Fruit fly (Drosophila melanogaster): Measurements from ENCODE around the gene Rh7.

The Rh7 gene

dm6 chr3L:12119875-12120485 lies 55.3 kb downstream of the Rh7 start, which contains the start of gene CG11560 (continued):
- peak; percentile 42; the same call in 2 of the 3 replicates for TF ChIP-seq knrl (GFP tag; IDR thresholded peaks at IDR 0.05; ENCODE audit: partially characterized antibody)
- TF ChIP-seq en (GFP tag; optimal IDR thresholded peaks at IDR 0.05), result no peak
- TF ChIP-seq dati (GFP tag; IDR thresholded peaks at IDR 0.05), result no peak
- TF ChIP-seq Eip74EF (GFP tag; optimal IDR thresholded peaks at IDR 0.05), result no peak
- no peak for TF ChIP-seq CG4820 (GFP tag; optimal IDR thresholded peaks at IDR 0.05)
- no peak for TF ChIP-seq dan (GFP tag; IDR thresholded peaks at IDR 0.05)
- TF ChIP-seq CG34224 (GFP tag; IDR thresholded peaks at IDR 0.05; ENCODE audit: partially characterized antibody), result peak; percentile 67
- TF ChIP-seq tin (GFP tag; optimal IDR thresholded peaks at IDR 0.05), result no peak
- TF ChIP-seq btn (GFP tag; optimal IDR thresholded peaks at IDR 0.05), result no peak
- peak; percentile 71 for TF ChIP-seq hbn (GFP tag; IDR thresholded peaks at IDR 0.05; ENCODE audit: partially characterized antibody)
- TF ChIP-seq ara (GFP tag; IDR thresholded peaks at IDR 0.05), result no peak
- no peak for TF ChIP-seq ham (GFP tag; IDR thresholded peaks at IDR 0.05)
- TF ChIP-seq CG3847 (GFP tag; IDR thresholded peaks at IDR 0.05), result no peak
- TF ChIP-seq exex (tag; optimal IDR thresholded peaks at IDR 0.05), result no peak
- no peak for TF ChIP-seq CG10147 (GFP tag; optimal IDR thresholded peaks at IDR 0.05)
- TF ChIP-seq CG2116 (GFP tag; optimal IDR thresholded peaks at IDR 0.05), result peak; percentile 61
- TF ChIP-seq Hr78 (GFP tag; optimal IDR thresholded peaks at IDR 0.05), result no peak
- peak; percentile 31 for TF ChIP-seq trem (tag; optimal IDR thresholded peaks at IDR 0.05)
- TF ChIP-seq Pdp1 (GFP tag; optimal IDR thresholded peaks at IDR 0.05), result no peak
- no peak for TF ChIP-seq usp (GFP tag; optimal IDR thresholded peaks at IDR 0.05)
- TF ChIP-seq CG3281 (GFP tag; optimal IDR thresholded peaks at IDR 0.05), result no peak
- no peak for TF ChIP-seq CG11398 (GFP tag; optimal IDR thresholded peaks at IDR 0.05)
- TF ChIP-seq emc (GFP tag; optimal IDR thresholded peaks at IDR 0.05), result no peak
- TF ChIP-seq CG5953 (GFP tag; IDR thresholded peaks at IDR 0.05), result no peak
- 0 out of 3 replicates have a peak, but pooled peaks have one; percentile 36 for TF ChIP-seq CG7357 (GFP tag; IDR thresholded peaks at IDR 0.05)
- TF ChIP-seq CG15696 (tag; optimal IDR thresholded peaks at IDR 0.05), result no peak
- TF ChIP-seq HmgZ (tag; optimal IDR thresholded peaks at IDR 0.05), result peak; percentile 16
- TF ChIP-seq HLH3B (GFP tag; IDR thresholded peaks at IDR 0.05), result no peak

- TF ChIP-seq CG11560 (tag; IDR thresholded peaks at IDR 0.05) (0 out of 3 replicates have a peak, but pooled peaks have one; percentile 10), Pdp1 (GFP tag; optimal IDR thresholded peaks at IDR 0.05) (no peak), sens (GFP tag) (peak; percentile 12), ash1 (GFP tag; optimal IDR thresholded peaks at IDR 0.05) (no peak), jigr1 (GFP tag; IDR thresholded peaks at IDR 0.05) (no peak), Doc2 (GFP tag; IDR thresholded peaks at IDR 0.05) (no peak), CG33557 (GFP tag; optimal IDR thresholded peaks at IDR 0.05) (no peak), gsb (GFP tag; IDR thresholded peaks at IDR 0.05) (no peak), Sry-β (GFP tag; optimal IDR thresholded peaks at IDR 0.05) (no peak), maf-S (GFP tag; optimal IDR thresholded peaks at IDR 0.05) (no peak)
These were observed 56.7 kb downstream of the Rh7 start for dm6 chr3L:12118631-12119030.

dm6 chr3L:12118156-12118555 lies 57.1 kb downstream of the Rh7 start, which contains the start of gene ssp:
Gene ssp, plus strand, starts transcription at chr3L:12118257.
- TF ChIP-seq p53 (GFP tag; optimal IDR thresholded peaks at IDR 0.05), result no peak
- peak; percentile 41; the same call in 2 of the 3 replicates for TF ChIP-seq row (GFP tag; IDR thresholded peaks at IDR 0.05)
- TF ChIP-seq stwl (tag; optimal IDR thresholded peaks at IDR 0.05), result peak; percentile 79
- TF ChIP-seq CG2116 (GFP tag; optimal IDR thresholded peaks at IDR 0.05), result peak; percentile 27
- no peak for TF ChIP-seq Aef1 (GFP tag; IDR thresholded peaks at IDR 0.05)
- TF ChIP-seq CG12659 (GFP tag; optimal IDR thresholded peaks at IDR 0.05), result peak; percentile 14
- TF ChIP-seq CG14710 (tag; optimal IDR thresholded peaks at IDR 0.05), result peak; percentile 5
- peak; percentile 73 for TF ChIP-seq CG14860 (GFP tag; IDR thresholded peaks at IDR 0.05; ENCODE audit: partially characterized antibody)
- TF ChIP-seq hb (GFP tag; IDR thresholded peaks at IDR 0.05; ENCODE audit: partially characterized antibody), result peak; percentile 60; the same call in 1 of the 3 replicates
- TF ChIP-seq gcm (GFP tag; optimal IDR thresholded peaks at IDR 0.05), result peak; percentile 9
- peak; percentile 79 for TF ChIP-seq Doc3 (GFP tag; IDR thresholded peaks at IDR 0.05; ENCODE audit: partially characterized antibody)
- peak; percentile 91 for TF ChIP-seq Dll (GFP tag; IDR thresholded peaks at IDR 0.05; ENCODE audit: partially characterized antibody)
- peak; percentile 82 for TF ChIP-seq hbn (GFP tag; IDR thresholded peaks at IDR 0.05; ENCODE audit: partially characterized antibody)

Measured in whole organism, embryonic.